Worm (Caenorhabditis elegans) whole organism, L1 larva: ENCODE results near the gene srw-82.

Experiments
- fos-1 ChIP-seq: fragments of 150-350 bp; optimal IDR thresholded peaks from 2 replicates; lab custom pipeline; 2014; ENCODE audit warnings: missing biosample characterization, missing genetic modification characterization
- mab-9 ChIP-seq: fragments of 200-800 bp; sonication (Bioruptor generic); IDR thresholded peaks from 2 replicates; pipeline ENCODE4 v1.3.6; 2022; ENCODE audit warnings: missing genetic modification reagents, missing genetic modification characterization, missing compliant biosample characterization
- nhr-90 ChIP-seq: sonication (generic microtip); optimal IDR thresholded peaks from 2 replicates; lab custom pipeline; 2016; ENCODE audit warnings: mild to moderate bottlenecking, missing genetic modification characterization, missing compliant biosample characterization; ENCODE audit not compliant: poor library complexity
- unc-62 ChIP-seq: fragments of 150-350 bp; optimal IDR thresholded peaks from 2 replicates; lab custom pipeline; 2014; ENCODE audit warnings: missing biosample characterization, missing genetic modification reagents, missing genetic modification characterization

ce11 chrV:18430826-18431225, 724 bp upstream of the srw-82 start:
- no peak for TF ChIP-seq nhr-90 (tag; lab: Kevin White, UChicago)
- no peak for TF ChIP-seq mab-9
- no peak for TF ChIP-seq fos-1
- no peak for TF ChIP-seq unc-62 (GFP tag; lab: Kevin White, UChicago)
